Worm (Caenorhabditis elegans) whole organism, L3 larva: ENCODE data around the gene T15B7.1.

Experiments
- nhr-23 ChIP-seq: fragments of 150-350 bp; optimal IDR thresholded peaks from 2 replicates; lab custom pipeline; 2014; ENCODE audit warnings: missing biosample characterization, missing genetic modification reagents, missing genetic modification characterization
- nhr-237 ChIP-seq: fragments of 150-350 bp; optimal IDR thresholded peaks from 2 replicates; lab custom pipeline; 2014; ENCODE audit warnings: missing biosample characterization, missing genetic modification characterization
- pha-4 ChIP-seq: fragments of 150-350 bp; optimal IDR thresholded peaks from 2 replicates; lab custom pipeline; 2014; ENCODE audit warnings: missing biosample characterization, missing genetic modification reagents, missing genetic modification characterization
- ztf-11 ChIP-seq: fragments of 150-350 bp; optimal IDR thresholded peaks from 2 replicates; lab custom pipeline; 2014; ENCODE audit warnings: missing biosample characterization, missing genetic modification characterization

DNA sequence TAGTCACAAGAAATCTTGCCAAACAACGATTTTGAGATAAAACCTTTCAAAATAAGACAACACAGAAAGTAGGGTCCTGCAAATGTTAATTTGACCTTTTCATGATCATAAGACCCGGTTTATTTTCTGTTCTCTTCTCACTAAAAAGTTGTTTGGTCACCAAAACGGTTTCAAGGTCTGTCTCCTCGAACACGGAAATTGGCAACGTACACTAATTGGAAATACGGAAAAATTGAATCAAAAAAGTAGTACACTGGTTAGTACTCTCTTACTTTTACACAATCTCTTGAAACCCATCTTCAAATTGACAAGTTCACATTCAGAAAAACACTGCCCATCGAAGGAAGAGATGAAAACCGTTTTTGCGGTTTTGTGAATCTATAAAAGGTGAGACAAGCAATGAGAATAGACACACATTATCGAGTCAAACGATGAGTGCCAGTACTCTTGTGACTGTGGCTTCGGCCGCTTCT lies 11.7 kb upstream of the T15B7.1 start, which contains the start of gene col-142:
- TF ChIP-seq pha-4 (no peak), nhr-237 (tag; lab: Kevin White, UChicago) (no peak), nhr-23 (tag; lab: Kevin White, UChicago) (peak; percentile 54), ztf-11 (tag; lab: Kevin White, UChicago) (no peak)
